Fruit fly (Drosophila melanogaster) whole organism, embryonic: ENCODE results near the gene CG42263.

Experiments used
- Abd-B ChIP-seq: fragments of 200-800 bp; sonication (Bioruptor generic); optimal IDR thresholded peaks from 2 replicates; lab custom pipeline; 2018; ENCODE audit warnings: missing biosample characterization, mild to moderate bottlenecking, missing genetic modification characterization, moderate library complexity
- Antp ChIP-seq: fragments of 200-800 bp; sonication (Bioruptor generic); optimal IDR thresholded peaks from 3 replicates; lab custom pipeline; 2016; ENCODE audit warnings: missing biosample characterization, missing genetic modification characterization
- BEAF-32 ChIP-seq: fragments of 200-800 bp; sonication (Bioruptor generic); optimal IDR thresholded peaks from 3 replicates; lab custom pipeline; 2017; ENCODE audit warnings: missing biosample characterization, missing genetic modification characterization, mild to moderate bottlenecking, moderate library complexity, missing genetic modification reagents
- Bteb2 ChIP-seq: fragments of 200-800 bp; sonication (Bioruptor generic); optimal IDR thresholded peaks from 2 replicates; lab custom pipeline; 2016; ENCODE audit warnings: missing biosample characterization, missing genetic modification characterization
- CG10267 ChIP-seq: fragments of 200-800 bp; sonication (Bioruptor generic); optimal IDR thresholded peaks from 2 replicates; lab custom pipeline; 2018; ENCODE audit warnings: missing biosample characterization, mild to moderate bottlenecking, missing genetic modification characterization, moderate library complexity
- CG10431 ChIP-seq: fragments of 200-800 bp; sonication (Bioruptor generic); optimal IDR thresholded peaks from 3 replicates; lab custom pipeline; 2018; ENCODE audit warnings: missing biosample characterization, mild to moderate bottlenecking, missing genetic modification characterization
- CG10543 ChIP-seq: fragments of 200-800 bp; sonication (Bioruptor generic); optimal IDR thresholded peaks from 3 replicates; lab custom pipeline; 2017; ENCODE audit warnings: missing biosample characterization, mild to moderate bottlenecking, missing genetic modification characterization, moderate library complexity
- CG11504 ChIP-seq: fragments of 200-800 bp; sonication (Bioruptor generic); optimal IDR thresholded peaks from 3 replicates; lab custom pipeline; 2019; ENCODE audit warnings: missing biosample characterization, mild to moderate bottlenecking, missing genetic modification characterization, moderate library complexity
- CG11723 ChIP-seq: fragments of 200-800 bp; sonication (Bioruptor generic); optimal IDR thresholded peaks from 2 replicates; lab custom pipeline; 2017; ENCODE audit warnings: missing biosample characterization, mild to moderate bottlenecking, missing genetic modification characterization
- CG13424 ChIP-seq: fragments of 200-800 bp; sonication (Bioruptor generic); optimal IDR thresholded peaks from 2 replicates; lab custom pipeline; 2019; ENCODE audit warnings: missing biosample characterization, mild to moderate bottlenecking, missing genetic modification characterization, moderate library complexity
- CG17612 ChIP-seq: fragments of 200-800 bp; sonication (Bioruptor generic); IDR thresholded peaks from 2 replicates; pipeline ENCODE4 v1.3.6; 2022; ENCODE audit warnings: missing biosample characterization, missing genetic modification characterization
- CG18476 ChIP-seq: fragments of 200-800 bp; sonication (Bioruptor generic); optimal IDR thresholded peaks from 2 replicates; lab custom pipeline; 2016; ENCODE audit warnings: missing biosample characterization, mild to moderate bottlenecking, missing genetic modification characterization
- CG2199 ChIP-seq: fragments of 200-800 bp; sonication (Bioruptor generic); IDR thresholded peaks from 3 replicates; pipeline ENCODE4 v1.3.6; 2022; ENCODE audit warnings: missing biosample characterization, missing genetic modification characterization
- CG32772 ChIP-seq: fragments of 200-800 bp; sonication (Bioruptor generic); IDR thresholded peaks from 2 replicates; pipeline ENCODE4 v1.3.6; 2022; ENCODE audit warnings: missing biosample characterization, missing genetic modification characterization
- CG3281 ChIP-seq: fragments of 200-800 bp; sonication (Bioruptor generic); optimal IDR thresholded peaks from 3 replicates; lab custom pipeline; 2017; ENCODE audit warnings: missing biosample characterization, mild to moderate bottlenecking, missing genetic modification characterization
- CG5245 ChIP-seq: fragments of 200-800 bp; sonication (Bioruptor generic); optimal IDR thresholded peaks from 3 replicates; lab custom pipeline; 2016; ENCODE audit warnings: missing biosample characterization, missing genetic modification characterization
- CG7556 ChIP-seq: fragments of 200-800 bp; sonication (Bioruptor generic); optimal IDR thresholded peaks from 2 replicates; lab custom pipeline; 2017; ENCODE audit warnings: missing biosample characterization, mild to moderate bottlenecking, missing genetic modification characterization
- CG7745 ChIP-seq: fragments of 200-800 bp; sonication (Bioruptor generic); optimal IDR thresholded peaks from 2 replicates; lab custom pipeline; 2018; ENCODE audit warnings: missing biosample characterization, mild to moderate bottlenecking, missing genetic modification characterization, moderate library complexity
- CG9437 ChIP-seq: fragments of 200-800 bp; sonication (Bioruptor generic); optimal IDR thresholded peaks from 2 replicates; lab custom pipeline; 2018; ENCODE audit warnings: missing biosample characterization, mild to moderate bottlenecking, missing genetic modification characterization
- CHES-1-like ChIP-seq: fragments of 200-800 bp; sonication (Bioruptor generic); optimal IDR thresholded peaks from 2 replicates; lab custom pipeline; 2016; ENCODE audit warnings: missing biosample characterization, missing genetic modification characterization
- Deaf1 ChIP-seq: fragments of 200-800 bp; optimal IDR thresholded peaks from 3 replicates; lab custom pipeline; 2019; ENCODE audit warnings: missing biosample characterization, mild to moderate bottlenecking, missing genetic modification characterization, moderate library complexity
- Drgx ChIP-seq: fragments of 200-800 bp; sonication (Bioruptor generic); IDR thresholded peaks from 2 replicates; pipeline ENCODE4 v1.3.6; 2022; ENCODE audit warnings: missing biosample characterization, missing genetic modification characterization
- Eip74EF ChIP-seq, 2 experiments: fragments of 200-800 bp in 1 of 2; fragments of >200 bp in 1 of 2; sonication (Bioruptor generic) in 1 of 2; optimal IDR thresholded peaks; 2 replicates each; lab custom pipeline; 2017 to 2019; ENCODE audit warnings: missing biosample characterization in 2 of 2, missing genetic modification characterization in 2 of 2, mild to moderate bottlenecking in 1 of 2, moderate library complexity in 1 of 2
- Ets97D ChIP-seq: fragments of 200-800 bp; sonication (Bioruptor generic); optimal IDR thresholded peaks from 3 replicates; lab custom pipeline; 2016; ENCODE audit warnings: missing biosample characterization, missing genetic modification characterization
- HLH4C ChIP-seq: fragments of 200-800 bp; sonication (Bioruptor generic); IDR thresholded peaks from 3 replicates; pipeline ENCODE4 v1.3.6; 2022; ENCODE audit warnings: missing biosample characterization, missing genetic modification characterization; ENCODE audit not compliant: partially characterized antibody
- HmgD ChIP-seq: fragments of 200-800 bp; sonication (Bioruptor generic); optimal IDR thresholded peaks from 3 replicates; lab custom pipeline; 2016; ENCODE audit warnings: missing biosample characterization, missing genetic modification characterization
- Hmr ChIP-seq: fragments of 200-800 bp; sonication (Bioruptor generic); optimal IDR thresholded peaks from 3 replicates; lab custom pipeline; 2017; ENCODE audit warnings: mild to moderate bottlenecking, missing biosample characterization, missing genetic modification reagents, missing genetic modification characterization
- Mrtf ChIP-seq: fragments of 200-800 bp; sonication (Bioruptor generic); IDR thresholded peaks from 3 replicates; pipeline ENCODE4 v1.3.6; 2022; ENCODE audit warnings: missing biosample characterization, missing genetic modification characterization
- ap ChIP-seq: fragments of 200-800 bp; sonication (Bioruptor generic); IDR thresholded peaks from 2 replicates; pipeline ENCODE4 v1.3.6; 2022; ENCODE audit warnings: missing biosample characterization, missing genetic modification characterization
- chinmo ChIP-seq: fragments of 200-800 bp; sonication (Bioruptor generic); IDR thresholded peaks from 4 replicates; pipeline ENCODE4 v1.3.6; 2022; ENCODE audit warnings: missing biosample characterization, missing genetic modification characterization; ENCODE audit not compliant: partially characterized antibody
- dmrt99B ChIP-seq: fragments of 200-800 bp; sonication (Bioruptor generic); optimal IDR thresholded peaks from 2 replicates; lab custom pipeline; 2018; ENCODE audit warnings: missing biosample characterization, mild to moderate bottlenecking, missing genetic modification characterization, moderate library complexity
- ewg ChIP-seq: fragments of 200-800 bp; sonication (Bioruptor generic); optimal IDR thresholded peaks from 3 replicates; lab custom pipeline; 2017; ENCODE audit warnings: mild to moderate bottlenecking, missing biosample characterization, missing genetic modification reagents, missing genetic modification characterization
- gem ChIP-seq: fragments of 200-800 bp; sonication (Bioruptor generic); optimal IDR thresholded peaks from 2 replicates; lab custom pipeline; 2019; ENCODE audit warnings: missing biosample characterization, mild to moderate bottlenecking, missing genetic modification characterization, moderate library complexity
- gro ChIP-seq: fragments of 200-800 bp; sonication (Bioruptor generic); optimal IDR thresholded peaks from 2 replicates; lab custom pipeline; 2016; ENCODE audit warnings: missing biosample characterization, missing genetic modification characterization
- inv ChIP-seq: fragments of 200-800 bp; sonication (Bioruptor generic); IDR thresholded peaks from 2 replicates; pipeline ENCODE4 v1.3.6; 2022; ENCODE audit warnings: missing biosample characterization, missing genetic modification characterization; ENCODE audit not compliant: partially characterized antibody
- kay ChIP-seq: fragments of 200-800 bp; sonication (Bioruptor generic); optimal IDR thresholded peaks from 2 replicates; lab custom pipeline; 2016; ENCODE audit warnings: missing biosample characterization, missing genetic modification characterization
- lilli ChIP-seq: fragments of 200-800 bp; sonication (Bioruptor generic); optimal IDR thresholded peaks from 3 replicates; lab custom pipeline; 2016; ENCODE audit warnings: missing biosample characterization, missing genetic modification characterization
- nerfin-2 ChIP-seq: fragments of 200-800 bp; sonication (Bioruptor generic); IDR thresholded peaks from 2 replicates; pipeline ENCODE4 v1.3.6; 2022; ENCODE audit warnings: missing biosample characterization, missing genetic modification characterization; ENCODE audit not compliant: partially characterized antibody
- org-1 ChIP-seq: fragments of 200-800 bp; sonication (Bioruptor generic); optimal IDR thresholded peaks from 2 replicates; lab custom pipeline; 2017; ENCODE audit warnings: missing biosample characterization, missing genetic modification characterization
- sd ChIP-seq: fragments of 200-800 bp; sonication (Bioruptor generic); optimal IDR thresholded peaks from 3 replicates; lab custom pipeline; 2018; ENCODE audit warnings: missing biosample characterization, mild to moderate bottlenecking, missing genetic modification characterization, moderate library complexity
- sens ChIP-seq: fragments of 200-800 bp; sonication (Bioruptor generic); peaks from one replicate; lab custom pipeline; 2016; ENCODE audit warnings: missing biosample characterization, missing genetic modification characterization
- seq ChIP-seq: fragments of 200-800 bp; sonication (Bioruptor generic); IDR thresholded peaks from 2 replicates; pipeline ENCODE4 v1.3.6; 2022; ENCODE audit warnings: missing biosample characterization, missing genetic modification characterization
- slp2 ChIP-seq: fragments of 200-800 bp; sonication (Bioruptor generic); optimal IDR thresholded peaks from 2 replicates; lab custom pipeline; 2016; ENCODE audit warnings: missing biosample characterization, missing genetic modification characterization
- sqz ChIP-seq: fragments of 200-800 bp; sonication (Bioruptor generic); optimal IDR thresholded peaks from 3 replicates; lab custom pipeline; 2018; ENCODE audit warnings: missing biosample characterization, mild to moderate bottlenecking, missing genetic modification characterization
- sug ChIP-seq: fragments of 200-800 bp; optimal IDR thresholded peaks from 2 replicates; lab custom pipeline; 2019; ENCODE audit warnings: missing biosample characterization, mild to moderate bottlenecking, missing genetic modification characterization, moderate library complexity
- tio ChIP-seq: fragments of 200-800 bp; sonication (Bioruptor generic); optimal IDR thresholded peaks from 2 replicates; lab custom pipeline; 2017; ENCODE audit warnings: missing biosample characterization, missing genetic modification characterization, inconsistent platforms
- trem ChIP-seq: fragments of 200-800 bp; optimal IDR thresholded peaks from 3 replicates; lab custom pipeline; 2019; ENCODE audit warnings: missing biosample characterization, mild to moderate bottlenecking, missing genetic modification characterization, moderate library complexity
- zf30C ChIP-seq: fragments of 200-800 bp; sonication (Bioruptor generic); optimal IDR thresholded peaks from 3 replicates; lab custom pipeline; 2018; ENCODE audit warnings: missing biosample characterization, mild to moderate bottlenecking, missing genetic modification characterization

The CG42263 gene

DNA sequence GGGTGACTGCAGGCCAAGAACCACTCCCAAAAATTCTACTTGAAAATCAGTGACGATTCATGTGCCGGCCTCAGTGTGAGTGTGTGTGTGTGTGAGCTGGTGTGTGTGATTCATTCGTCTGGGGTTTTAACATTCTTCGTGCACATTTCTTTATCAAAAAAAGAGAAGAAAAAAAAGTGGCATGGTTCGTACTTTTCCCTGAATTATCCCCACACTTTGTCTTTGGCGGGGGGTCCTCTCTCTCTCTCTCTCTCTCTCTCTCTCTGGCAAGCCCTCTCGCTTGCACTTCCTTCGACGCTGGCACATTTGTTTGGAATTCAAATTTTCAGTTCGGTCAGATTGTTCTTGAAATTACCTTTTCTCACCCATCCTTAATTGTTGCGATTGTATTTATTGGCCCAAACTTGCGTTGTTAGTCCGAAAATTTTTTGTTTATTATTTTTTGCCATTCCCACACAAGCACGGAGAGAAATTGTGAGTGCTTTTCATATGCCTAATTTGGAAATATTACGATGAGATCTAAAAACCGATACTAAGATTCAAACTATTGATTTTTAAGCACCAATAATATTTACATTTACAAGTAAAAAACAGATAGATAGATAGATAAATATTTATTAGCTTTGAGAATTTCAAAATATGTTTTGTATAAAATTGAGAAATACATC is 26.4 kb downstream of the CG42263 start (continued):
- peak; percentile 58 for TF ChIP-seq gem (tag; lab: Kevin White, UChicago)
- TF ChIP-seq sqz (GFP tag; lab: Kevin White, UChicago): peak; percentile 92
- TF ChIP-seq CG32772 (GFP tag; lab: Robert Waterston, UW): 0 out of 2 replicates have a peak, but pooled peaks have one; percentile 21
- no peak for TF ChIP-seq CHES-1-like (GFP tag; lab: Kevin White, UChicago)
- no peak for TF ChIP-seq trem
- peak; percentile 88 for TF ChIP-seq sd (tag; lab: Kevin White, UChicago)
- peak; percentile 84 for TF ChIP-seq sens (GFP tag; lab: Kevin White, UChicago)
- no peak for TF ChIP-seq kay (GFP tag; lab: Kevin White, UChicago)
- peak; percentile 21 for TF ChIP-seq lilli
- TF ChIP-seq CG11723: no peak
- TF ChIP-seq HmgD (GFP tag; lab: Kevin White, UChicago): no peak
- no peak for TF ChIP-seq Abd-B
- peak; percentile 65 for TF ChIP-seq Deaf1
- TF ChIP-seq HLH4C (GFP tag; lab: Robert Waterston, UW): no peak
- TF ChIP-seq Drgx (GFP tag; lab: Robert Waterston, UW): peak; percentile 45; the same call in 1 of the 2 replicates
- peak; percentile 8 for TF ChIP-seq tio (GFP tag; lab: Kevin White, UChicago)
- peak; percentile 93 for TF ChIP-seq sug
- peak; percentile 9 for TF ChIP-seq CG13424 (tag; lab: Kevin White, UChicago)
- TF ChIP-seq Ets97D: no peak
- no peak for TF ChIP-seq CG17612
- TF ChIP-seq gro (GFP tag; lab: Kevin White, UChicago): no peak
- peak in 1 of 2 experiments; percentile 16 for TF ChIP-seq Eip74EF (GFP tag; optimal IDR thresholded peaks at IDR 0.05; lab: Kevin White, UChicago)
- TF ChIP-seq CG3281 (GFP tag; lab: Kevin White, UChicago): peak; percentile 35
- peak; percentile 59 for TF ChIP-seq zf30C (GFP tag; lab: Kevin White, UChicago)
- no peak for TF ChIP-seq ewg (GFP tag; lab: Kevin White, UChicago)
- peak; percentile 40 for TF ChIP-seq Bteb2 (GFP tag; lab: Kevin White, UChicago)
- TF ChIP-seq CG9437 (GFP tag; lab: Kevin White, UChicago): peak; percentile 31
- TF ChIP-seq CG11504 (tag; lab: Kevin White, UChicago): peak; percentile 35
- 0 out of 2 replicates have a peak, but pooled peaks have one; percentile 7 for TF ChIP-seq seq (GFP tag; lab: Robert Waterston, UW)
- TF ChIP-seq slp2 (GFP tag; lab: Kevin White, UChicago): peak; percentile 22

DNA sequence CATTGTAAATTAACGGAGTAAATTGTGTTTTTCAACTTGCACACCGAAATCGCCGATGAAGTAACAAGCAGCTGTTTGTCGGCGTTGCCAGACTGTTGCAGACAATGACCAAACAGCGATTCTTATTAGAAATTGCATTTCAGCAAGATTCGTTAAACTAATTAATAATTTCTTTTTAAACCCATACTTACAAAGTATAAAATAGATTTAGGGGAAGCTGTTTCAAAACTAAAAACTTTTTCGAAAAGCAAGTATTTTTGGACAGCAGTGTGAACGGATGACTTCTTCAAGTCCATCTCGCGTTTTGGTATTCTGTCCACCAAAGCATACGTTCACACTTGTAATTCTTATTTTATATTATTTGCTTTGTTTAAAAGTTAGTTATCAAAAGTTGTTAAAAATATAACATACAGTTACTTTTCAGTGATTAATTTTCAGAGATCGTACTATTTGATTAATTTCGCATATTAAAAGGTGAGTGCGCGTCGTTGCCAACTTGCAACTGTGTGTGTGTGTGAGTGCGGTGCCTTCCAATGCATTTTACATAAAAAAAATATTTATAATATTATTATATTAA is 27.1 kb downstream of the CG42263 start, which contains the start of the genes CG8004 and RhoGDI:
Gene CG8004, minus strand, starts transcription at position 74 of the 577 bp plus-strand sequence.
Gene RhoGDI, plus strand, starts transcription at position 309 of the 577 bp plus-strand sequence.
- TF ChIP-seq dmrt99B (tag; lab: Kevin White, UChicago): peak; percentile 37
- TF ChIP-seq CG10267 (tag; lab: Kevin White, UChicago): peak; percentile 78
- TF ChIP-seq CG18476 (GFP tag; lab: Kevin White, UChicago): peak; percentile 74
- TF ChIP-seq ap: no peak
- TF ChIP-seq sd (tag; lab: Kevin White, UChicago): no peak
- no peak for TF ChIP-seq nerfin-2 (GFP tag; lab: Robert Waterston, UW)
- no peak for TF ChIP-seq inv (GFP tag; lab: Robert Waterston, UW)
- no peak for TF ChIP-seq CG7745 (tag; lab: Kevin White, UChicago)
- no peak for TF ChIP-seq Mrtf (GFP tag; lab: Robert Waterston, UW)
- TF ChIP-seq CG2199 (GFP tag; lab: Robert Waterston, UW): no peak
- no peak for TF ChIP-seq org-1 (GFP tag; lab: Kevin White, UChicago)
- TF ChIP-seq CG10543: peak; percentile 7
- peak; percentile 86 for TF ChIP-seq lilli
- no peak for TF ChIP-seq CG10431 (GFP tag; lab: Kevin White, UChicago)
- peak; percentile 61 for TF ChIP-seq Antp
- TF ChIP-seq CG5245: peak; percentile 30
- TF ChIP-seq BEAF-32 (GFP tag; lab: Kevin White, UChicago): peak; percentile 53
- peak; percentile 70 for TF ChIP-seq Hmr (GFP tag; lab: Kevin White, UChicago)
- 0 out of 2 replicates have a peak, but pooled peaks have one; percentile 12 for TF ChIP-seq Drgx (GFP tag; lab: Robert Waterston, UW)
- TF ChIP-seq CG7556 (GFP tag; lab: Kevin White, UChicago): peak; percentile 14
- TF ChIP-seq chinmo (GFP tag; lab: Robert Waterston, UW): no peak
